Worm (Caenorhabditis elegans): ENCODE results near the gene hrpk-2.

DNA sequence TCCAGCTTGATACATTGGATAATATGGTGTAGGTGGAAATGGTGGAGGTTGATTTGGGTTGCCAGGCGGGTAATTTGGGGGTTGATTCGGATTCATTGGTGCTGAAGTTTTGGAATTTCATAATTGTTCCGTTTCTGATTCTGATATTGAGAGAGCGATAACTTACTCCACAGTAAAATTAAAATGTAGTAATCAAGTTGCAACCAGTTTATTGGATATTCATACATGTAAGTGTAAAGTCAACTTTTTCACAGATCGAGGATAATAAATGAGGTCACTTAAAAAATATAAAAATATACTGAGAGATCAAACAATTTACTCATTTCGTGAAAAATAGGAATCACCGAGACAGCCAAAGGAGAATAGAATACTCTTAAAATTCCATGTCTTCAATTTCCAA is 41.0 kb downstream of the hrpk-2 start, which contains the start of gene mdt-30:
- no peak for TF ChIP-seq lsy-2 (tag; optimal IDR thresholded peaks at IDR 0.05)
- TF ChIP-seq tbx-2 (tag; optimal IDR thresholded peaks at IDR 0.05), result no peak
- no peak for TF ChIP-seq dpl-1 (GFP tag; optimal IDR thresholded peaks at IDR 0.05)
- no peak for TF ChIP-seq unc-62 (GFP tag; optimal IDR thresholded peaks at IDR 0.05)
- TF ChIP-seq lin-39 (tag; optimal IDR thresholded peaks at IDR 0.05), result no peak
- TF ChIP-seq mep-1 (tag; optimal IDR thresholded peaks at IDR 0.05), result no peak
- no peak for TF ChIP-seq nhr-71 (tag; optimal IDR thresholded peaks at IDR 0.05)
- TF ChIP-seq lin-15B (tag; optimal IDR thresholded peaks at IDR 0.05), result no peak
